Fruit fly (Drosophila melanogaster): Measurements from ENCODE around the gene spi.

Gene spi

dm6 chr2L:19565233-19565898, 11.7 kb downstream of the spi start, which contains the start of gene CG13077 (continued):
- TF ChIP-seq CG18619 (GFP tag; optimal IDR thresholded peaks at IDR 0.05) (no peak), al (GFP tag; IDR thresholded peaks at IDR 0.05) (no peak), CG8944 (GFP tag; optimal IDR thresholded peaks at IDR 0.05) (no peak), croc (GFP tag; conservative IDR thresholded peaks at IDR 0.05) (no peak), Meics (GFP tag; optimal IDR thresholded peaks at IDR 0.05) (no peak), CG15601 (tag; optimal IDR thresholded peaks at IDR 0.05) (no peak), Scr (GFP tag; IDR thresholded peaks at IDR 0.05; ENCODE audit: partially characterized antibody) (0 out of 2 replicates have a peak, but pooled peaks have one; percentile 34), ham (GFP tag; IDR thresholded peaks at IDR 0.05) (no peak), CG11560 (tag; IDR thresholded peaks at IDR 0.05) (no peak), hbn (GFP tag; IDR thresholded peaks at IDR 0.05; ENCODE audit: partially characterized antibody) (peak; percentile 74; the same call in 1 of the 2 replicates), Spps (tag; optimal IDR thresholded peaks at IDR 0.05) (no peak), CG10209 (GFP tag; optimal IDR thresholded peaks at IDR 0.05) (no peak), tin (GFP tag; optimal IDR thresholded peaks at IDR 0.05) (no peak), E2f2 (GFP tag; IDR thresholded peaks at IDR 0.05) (peak; percentile 76), dm (GFP tag; optimal IDR thresholded peaks at IDR 0.05) (no peak), caup (GFP tag; optimal IDR thresholded peaks at IDR 0.05; ENCODE audit: severe bottlenecking) (no peak), org-1 (GFP tag; optimal IDR thresholded peaks at IDR 0.05) (no peak), CG16813 (GFP tag; IDR thresholded peaks at IDR 0.05; ENCODE audit: partially characterized antibody) (no peak), CG13287 (GFP tag; IDR thresholded peaks at IDR 0.05; ENCODE audit: partially characterized antibody) (peak; percentile 68), Dref (GFP tag; IDR thresholded peaks at IDR 0.05) (no peak), CrebB (tag; optimal IDR thresholded peaks at IDR 0.05) (no peak), klu (GFP tag; IDR thresholded peaks at IDR 0.05) (no peak), Kr (GFP tag; optimal IDR thresholded peaks at IDR 0.05) (no peak), lbe (GFP tag; optimal IDR thresholded peaks at IDR 0.05) (no peak), eyg (GFP tag; optimal IDR thresholded peaks at IDR 0.05) (no peak), gce (GFP tag; IDR thresholded peaks at IDR 0.05) (no peak), CG17568 (GFP tag; optimal IDR thresholded peaks at IDR 0.05) (peak; percentile 11), CG11504 (tag; optimal IDR thresholded peaks at IDR 0.05) (no peak), Usf (GFP tag; optimal IDR thresholded peaks at IDR 0.05) (no peak), Doc3 (GFP tag; IDR thresholded peaks at IDR 0.05; ENCODE audit: partially characterized antibody) (peak; percentile 76; the same call in 2 of the 3 replicates), Elba2 (GFP tag; optimal IDR thresholded peaks at IDR 0.05) (no peak), pb (GFP tag; optimal IDR thresholded peaks at IDR 0.05) (no peak), nau (GFP tag; optimal IDR thresholded peaks at IDR 0.05) (no peak), stc (GFP tag; IDR thresholded peaks at IDR 0.05) (no peak), wek (GFP tag; optimal IDR thresholded peaks at IDR 0.05) (no peak), bbx (GFP tag; IDR thresholded peaks at IDR 0.05; ENCODE audit: partially characterized antibody) (peak; percentile 70; the same call in 1 of the 2 replicates), CHES-1-like (GFP tag; optimal IDR thresholded peaks at IDR 0.05) (no peak), exex (tag; optimal IDR thresholded peaks at IDR 0.05) (no peak), sens (GFP tag) (peak; percentile 62), CG17385 (GFP tag; optimal IDR thresholded peaks at IDR 0.05) (no peak), CG14965 (GFP tag; optimal IDR thresholded peaks at IDR 0.05; ENCODE audit: borderline replicate concordance) (no peak), aop (GFP tag; IDR thresholded peaks at IDR 0.05) (no peak), Nf-YA (GFP tag; IDR thresholded peaks at IDR 0.05) (no peak), Lhr (GFP tag; optimal IDR thresholded peaks at IDR 0.05) (peak; percentile 13), gem (tag; optimal IDR thresholded peaks at IDR 0.05) (no peak), Oli (tag; optimal IDR thresholded peaks at IDR 0.05) (no peak), CG13296 (GFP tag; optimal IDR thresholded peaks at IDR 0.05) (no peak), CG2712 (tag; optimal IDR thresholded peaks at IDR 0.05) (no peak), HLH54F (GFP tag; optimal IDR thresholded peaks at IDR 0.05) (no peak), dati (GFP tag; IDR thresholded peaks at IDR 0.05) (no peak)
